Worm (Caenorhabditis elegans): ENCODE measurements around the gene srx-93.

DNA sequence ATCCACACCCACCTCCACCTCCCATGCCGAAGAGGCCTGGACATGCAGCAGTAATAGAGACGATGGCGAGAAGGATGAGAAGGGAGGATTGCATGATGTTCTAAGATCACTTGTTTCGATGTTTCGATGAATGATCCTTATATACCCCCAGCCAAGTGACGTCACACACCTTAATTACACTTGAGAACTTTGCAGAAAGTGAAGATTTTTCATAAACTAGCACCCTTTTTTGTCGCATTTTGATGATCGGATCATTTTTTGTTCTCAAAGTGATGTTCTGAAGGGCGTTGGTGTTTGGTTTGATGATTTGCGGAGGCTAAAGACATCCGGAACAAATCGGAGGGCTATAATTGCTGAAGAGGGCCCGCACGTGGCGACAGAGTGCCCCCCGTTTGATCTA lies 44.7 kb downstream of the srx-93 start, which contains the start of gene grl-27:
- TF ChIP-seq nhr-11 (tag; optimal IDR thresholded peaks at IDR 0.05), result no peak
- no peak for TF ChIP-seq R02D3.7 (tag; optimal IDR thresholded peaks at IDR 0.05)
- TF ChIP-seq nhr-237 (tag; optimal IDR thresholded peaks at IDR 0.05), result no peak
- no peak for TF ChIP-seq ceh-82 (tag; optimal IDR thresholded peaks at IDR 0.05)
- no peak for TF ChIP-seq nhr-10 (tag; optimal IDR thresholded peaks at IDR 0.05)
- no peak for TF ChIP-seq zag-1 (tag; optimal IDR thresholded peaks at IDR 0.05)
- no peak for TF ChIP-seq nhr-77 (tag; optimal IDR thresholded peaks at IDR 0.05)
- TF ChIP-seq unc-62 (GFP tag; optimal IDR thresholded peaks at IDR 0.05), result no peak
- no peak for TF ChIP-seq dmd-4 (tag; optimal IDR thresholded peaks at IDR 0.05)
- TF ChIP-seq nhr-12 (tag; optimal IDR thresholded peaks at IDR 0.05), result no peak
- no peak for TF ChIP-seq unc-39 (tag; optimal IDR thresholded peaks at IDR 0.05)
- TF ChIP-seq elt-3 (tag; optimal IDR thresholded peaks at IDR 0.05), result no peak

Data from whole organism, L2 larva.